Worm (Caenorhabditis elegans) whole organism, L1 larva: ENCODE measurements around the gene oac-54.

Experiments
- C04F5.9 ChIP-seq: sonication (generic microtip); optimal IDR thresholded peaks from 2 replicates; lab custom pipeline; 2016; ENCODE audit warnings: missing genetic modification characterization, missing compliant biosample characterization
- F16B12.6 ChIP-seq: fragments of 150-350 bp; optimal IDR thresholded peaks from 2 replicates; lab custom pipeline; 2014; ENCODE audit warnings: missing biosample characterization, missing genetic modification characterization
- aha-1 ChIP-seq: fragments of 150-350 bp; optimal IDR thresholded peaks from 2 replicates; lab custom pipeline; 2014; ENCODE audit warnings: missing biosample characterization, missing genetic modification characterization
- alr-1 ChIP-seq: fragments of 200-800 bp; sonication (Bioruptor generic); optimal IDR thresholded peaks from 2 replicates; lab custom pipeline; 2018; ENCODE audit warnings: borderline replicate concordance, mild to moderate bottlenecking, missing genetic modification characterization, missing compliant biosample characterization
- aly-2 ChIP-seq: fragments of 150-350 bp; optimal IDR thresholded peaks from 2 replicates; lab custom pipeline; 2014; ENCODE audit warnings: missing biosample characterization, missing genetic modification characterization
- ama-1 ChIP-seq: fragments of 150-350 bp; optimal IDR thresholded peaks from 2 replicates; lab custom pipeline; 2014
- ceh-8 ChIP-seq: fragments of 200-800 bp; sonication (Bioruptor generic); optimal IDR thresholded peaks from 2 replicates; lab custom pipeline; 2018; ENCODE audit warnings: mild to moderate bottlenecking, missing genetic modification characterization, moderate library complexity, missing compliant biosample characterization
- ceh-90 ChIP-seq: sonication (generic microtip); optimal IDR thresholded peaks from 2 replicates; lab custom pipeline; 2016; ENCODE audit warnings: missing genetic modification characterization, missing compliant biosample characterization
- dpl-1 ChIP-seq, 3 experiments: fragments of 150-350 bp in 2 of 3; sonication (generic microtip) in 1 of 3; optimal IDR thresholded peaks; 2 replicates each; lab custom pipeline; 2014 to 2017; ENCODE audit warnings: missing biosample characterization in 3 of 3, missing genetic modification characterization in 3 of 3, missing genetic modification reagents in 3 of 3
- dsc-1 ChIP-seq: sonication (generic microtip); optimal IDR thresholded peaks from 2 replicates; lab custom pipeline; 2016; ENCODE audit warnings: mild to moderate bottlenecking, missing genetic modification characterization, missing compliant biosample characterization
- egl-13 ChIP-seq: sonication (generic microtip); optimal IDR thresholded peaks from 2 replicates; lab custom pipeline; 2016; ENCODE audit warnings: missing genotype, missing genetic modification reagents, missing genetic modification characterization, missing compliant biosample characterization
- elt-3 ChIP-seq, 6 experiments: fragments of 150-350 bp in 1 of 6; sonication (generic microtip); optimal IDR thresholded peaks; 2 replicates each; lab custom pipeline; 2017 to 2018; ENCODE audit warnings: missing biosample characterization in 6 of 6, missing genetic modification characterization in 6 of 6, inconsistent platforms in 1 of 6
- ets-5 ChIP-seq: fragments of 200-800 bp; sonication (Bioruptor generic); IDR thresholded peaks from 2 replicates; pipeline ENCODE4 v1.3.6; 2022; ENCODE audit warnings: missing genetic modification characterization, missing compliant biosample characterization
- fkh-10 ChIP-seq: sonication (generic microtip); optimal IDR thresholded peaks from 2 replicates; lab custom pipeline; 2017; ENCODE audit warnings: missing biosample characterization, missing genetic modification reagents, missing genetic modification characterization
- fkh-4 ChIP-seq: sonication (generic microtip); optimal IDR thresholded peaks from 2 replicates; lab custom pipeline; 2016; ENCODE audit warnings: missing compliant biosample characterization, missing genetic modification characterization, borderline replicate concordance
- fos-1 ChIP-seq: fragments of 150-350 bp; optimal IDR thresholded peaks from 2 replicates; lab custom pipeline; 2014; ENCODE audit warnings: missing biosample characterization, missing genetic modification characterization
- hlh-17 ChIP-seq: fragments of 200-800 bp; sonication (Bioruptor generic); optimal IDR thresholded peaks from 2 replicates; lab custom pipeline; 2018; ENCODE audit warnings: missing genetic modification characterization, mild to moderate bottlenecking, missing compliant biosample characterization, moderate library complexity, borderline replicate concordance
- hpl-2 ChIP-seq: fragments of 150-350 bp; optimal IDR thresholded peaks from 2 replicates; lab custom pipeline; 2014; ENCODE audit warnings: missing biosample characterization, missing genetic modification reagents, missing genetic modification characterization
- irx-1 ChIP-seq: sonication (generic microtip); optimal IDR thresholded peaks from 2 replicates; lab custom pipeline; 2016; ENCODE audit warnings: missing genetic modification characterization, missing compliant biosample characterization
- jun-1 ChIP-seq: fragments of 150-350 bp; optimal IDR thresholded peaks from 2 replicates; lab custom pipeline; 2014; ENCODE audit warnings: missing biosample characterization, missing genetic modification reagents, missing genetic modification characterization
- lin-14 ChIP-seq: fragments of 200-800 bp; sonication (Bioruptor generic); optimal IDR thresholded peaks from 2 replicates; lab custom pipeline; 2018; ENCODE audit warnings: mild to moderate bottlenecking, missing genetic modification characterization, moderate library complexity, missing compliant biosample characterization
- lin-35 ChIP-seq, 2 experiments: fragments of 150-350 bp; optimal IDR thresholded peaks; 2 replicates each; lab custom pipeline; 2014; ENCODE audit warnings: missing biosample characterization in 2 of 2, missing genetic modification characterization in 2 of 2, missing genetic modification reagents in 2 of 2
- lir-3 ChIP-seq: sonication (generic microtip); optimal IDR thresholded peaks from 2 replicates; lab custom pipeline; 2016; ENCODE audit warnings: mild to moderate bottlenecking, missing genetic modification characterization, moderate library complexity, missing compliant biosample characterization; ENCODE audit not compliant: poor library complexity
- lsy-2 ChIP-seq, 2 experiments: fragments of 150-350 bp; optimal IDR thresholded peaks; 2 replicates each; lab custom pipeline; 2014; ENCODE audit warnings: missing biosample characterization in 2 of 2, missing genetic modification characterization in 2 of 2
- mdl-1 ChIP-seq, 2 experiments: fragments of 150-350 bp; optimal IDR thresholded peaks; 2 replicates each; lab custom pipeline; 2014 to 2017; ENCODE audit warnings: missing biosample characterization in 2 of 2, missing genetic modification characterization in 2 of 2, inconsistent platforms in 1 of 2
- mep-1 ChIP-seq: fragments of 150-350 bp; optimal IDR thresholded peaks from 2 replicates; lab custom pipeline; 2014; ENCODE audit warnings: missing biosample characterization, missing genetic modification characterization
- nhr-11 ChIP-seq: fragments of 150-350 bp; optimal IDR thresholded peaks from 2 replicates; lab custom pipeline; 2014; ENCODE audit warnings: missing biosample characterization, missing genetic modification characterization
- nhr-12 ChIP-seq: sonication (generic microtip); optimal IDR thresholded peaks from 2 replicates; lab custom pipeline; 2017; ENCODE audit warnings: missing biosample characterization, missing genetic modification characterization
- nhr-19 ChIP-seq: fragments of 200-800 bp; sonication (Bioruptor generic); conservative IDR thresholded peaks from 2 replicates; pipeline ENCODE4 v1.3.6; 2022; ENCODE audit warnings: missing genetic modification characterization, missing compliant biosample characterization
- nhr-28 ChIP-seq: fragments of 150-350 bp; optimal IDR thresholded peaks from 2 replicates; lab custom pipeline; 2014; ENCODE audit warnings: missing biosample characterization, missing genetic modification characterization
- nhr-47 ChIP-seq: sonication (generic microtip); optimal IDR thresholded peaks from 2 replicates; lab custom pipeline; 2016; ENCODE audit warnings: mild to moderate bottlenecking, missing genetic modification characterization, moderate library complexity, missing compliant biosample characterization
- nhr-71 ChIP-seq: sonication (generic microtip); optimal IDR thresholded peaks from 2 replicates; lab custom pipeline; 2016; ENCODE audit warnings: mild to moderate bottlenecking, missing genetic modification characterization, moderate library complexity, missing compliant biosample characterization
- nhr-77 ChIP-seq: fragments of 150-350 bp; optimal IDR thresholded peaks from 2 replicates; lab custom pipeline; 2014; ENCODE audit warnings: missing biosample characterization, missing genetic modification characterization
- pag-3 ChIP-seq: sonication (generic microtip); optimal IDR thresholded peaks from 2 replicates; lab custom pipeline; 2017; ENCODE audit warnings: missing genetic modification characterization, mild to moderate bottlenecking, missing compliant biosample characterization, antibody characterized with exemption, borderline replicate concordance; ENCODE audit not compliant: insufficient read depth
- pqm-1 ChIP-seq: sonication (generic microtip); optimal IDR thresholded peaks from 3 replicates; lab custom pipeline; 2017; ENCODE audit warnings: missing biosample characterization, missing genetic modification characterization
- rnt-1 ChIP-seq: sonication (generic microtip); optimal IDR thresholded peaks from 2 replicates; lab custom pipeline; 2016; ENCODE audit warnings: mild to moderate bottlenecking, missing genetic modification characterization, moderate library complexity, missing compliant biosample characterization
- skn-1 ChIP-seq: fragments of 150-350 bp; optimal IDR thresholded peaks from 2 replicates; lab custom pipeline; 2014; ENCODE audit warnings: missing biosample characterization, missing genetic modification characterization
- snpc-4 ChIP-seq: fragments of 150-350 bp; optimal IDR thresholded peaks from 2 replicates; lab custom pipeline; 2014; ENCODE audit warnings: missing biosample characterization, missing genetic modification characterization
- sptf-1 ChIP-seq: fragments of 150-350 bp; optimal IDR thresholded peaks from 2 replicates; lab custom pipeline; 2014; ENCODE audit warnings: missing biosample characterization, missing genetic modification characterization
- swsn-7 ChIP-seq: sonication (generic microtip); optimal IDR thresholded peaks from 2 replicates; lab custom pipeline; 2016; ENCODE audit warnings: missing genetic modification characterization, missing compliant biosample characterization
- tlp-1 ChIP-seq: fragments of 150-350 bp; optimal IDR thresholded peaks from 2 replicates; lab custom pipeline; 2014; ENCODE audit warnings: missing biosample characterization, missing genetic modification characterization
- unc-130 ChIP-seq: fragments of 150-350 bp; optimal IDR thresholded peaks from 2 replicates; lab custom pipeline; 2017; ENCODE audit warnings: missing biosample characterization, missing genetic modification characterization, inconsistent platforms
- unc-30 ChIP-seq: sonication (generic microtip); optimal IDR thresholded peaks from 2 replicates; lab custom pipeline; 2017; ENCODE audit warnings: missing biosample characterization, missing genetic modification characterization
- unc-62 ChIP-seq: fragments of 150-350 bp; optimal IDR thresholded peaks from 2 replicates; lab custom pipeline; 2014; ENCODE audit warnings: missing biosample characterization, missing genetic modification reagents, missing genetic modification characterization
- unc-86 ChIP-seq: sonication (generic microtip); optimal IDR thresholded peaks from 2 replicates; lab custom pipeline; 2016; ENCODE audit warnings: missing genetic modification characterization, missing compliant biosample characterization
- unc-98 ChIP-seq: fragments of 200-800 bp; sonication (Bioruptor generic); IDR thresholded peaks from 2 replicates; pipeline ENCODE4 v1.3.6; 2022; ENCODE audit warnings: missing genetic modification characterization, missing compliant biosample characterization
- xbp-1 ChIP-seq: sonication (generic microtip); optimal IDR thresholded peaks from 2 replicates; lab custom pipeline; 2016; ENCODE audit warnings: missing genetic modification characterization, missing compliant biosample characterization
- ztf-11 ChIP-seq, 2 experiments: sonication (generic microtip); optimal IDR thresholded peaks; 2 replicates each; lab custom pipeline; 2016 to 2017; ENCODE audit warnings: missing genetic modification characterization in 2 of 2, missing biosample characterization in 1 of 2, missing compliant biosample characterization in 1 of 2

oac-54 gene

DNA sequence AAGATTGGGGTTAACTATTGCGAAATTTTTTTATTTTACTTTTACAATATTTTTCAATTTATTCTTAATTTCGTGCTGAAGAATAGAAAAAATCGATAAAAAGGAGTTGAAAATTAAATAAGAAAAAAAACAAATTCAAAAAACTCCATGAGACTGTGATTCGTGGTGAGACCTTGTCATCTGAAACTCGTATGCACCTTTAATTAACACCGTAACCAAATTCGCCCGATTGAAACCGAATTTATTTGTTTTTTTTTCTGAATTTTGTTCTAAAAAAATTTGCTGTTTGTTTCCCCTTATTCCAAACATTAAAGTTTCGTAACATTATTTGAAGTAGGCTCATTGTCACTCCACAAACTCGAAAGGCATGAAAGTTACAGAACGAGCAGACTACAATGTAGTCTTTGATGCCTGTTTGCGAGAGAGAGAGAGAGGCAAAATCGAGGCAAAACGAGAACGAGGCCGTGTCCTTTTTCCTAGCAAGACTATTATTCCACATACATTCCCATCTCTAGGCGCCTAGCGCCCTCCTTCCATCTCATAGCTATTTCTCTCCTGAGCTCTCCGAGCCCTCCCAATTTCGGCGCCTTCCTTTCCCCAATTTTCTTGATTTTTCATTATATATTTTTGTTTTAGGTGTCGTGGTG, 48.9 kb upstream of the oac-54 start, which contains the start of gene T24H10.4 (continued):
- TF ChIP-seq nhr-11 (tag; lab: Kevin White, UChicago) (no peak), xbp-1 (tag; lab: Kevin White, UChicago) (no peak), lsy-2 (tag; optimal IDR thresholded peaks at IDR 0.05; lab: Kevin White, UChicago) (peak in 1 of 2 experiments; percentile 2), ceh-8 (GFP tag; lab: Kevin White, UChicago) (no peak), nhr-28 (no peak)

DNA sequence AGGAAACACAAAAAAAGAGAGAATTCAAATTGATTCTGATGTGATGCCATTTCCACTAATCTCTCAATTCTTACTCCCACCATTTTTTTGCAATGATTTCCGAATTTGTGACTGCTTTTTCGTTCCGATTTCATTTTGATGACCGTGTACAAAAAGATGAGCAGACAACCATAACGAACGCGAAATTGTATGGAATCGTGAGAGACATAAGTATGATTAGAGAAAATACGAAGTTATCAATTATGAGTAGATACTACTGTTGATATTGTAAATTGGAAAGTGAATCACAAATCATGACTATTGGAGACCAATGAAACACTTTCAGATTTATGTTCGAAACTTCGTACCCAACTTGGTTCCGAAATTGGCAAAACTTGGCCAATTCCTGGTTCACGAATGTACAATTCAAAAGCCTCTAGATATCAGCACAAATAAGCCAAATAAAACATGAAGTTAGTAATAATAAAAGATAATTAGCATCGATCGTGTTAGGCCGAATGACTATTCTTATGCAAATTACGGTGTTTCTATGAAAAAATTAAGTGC, 46.4 kb upstream of the oac-54 start:
- TF ChIP-seq lir-3 (tag; lab: Kevin White, UChicago), result no peak
- TF ChIP-seq nhr-71 (tag; lab: Kevin White, UChicago), result peak; percentile 27
- no peak for TF ChIP-seq pag-3 (tag; lab: Kevin White, UChicago)
- TF ChIP-seq nhr-47 (tag; lab: Kevin White, UChicago), result no peak
- no peak for TF ChIP-seq unc-130 (tag; lab: Kevin White, UChicago)
- no peak for TF ChIP-seq irx-1 (tag; lab: Kevin White, UChicago)
- TF ChIP-seq sptf-1 (tag; lab: Kevin White, UChicago), result no peak
- no peak for TF ChIP-seq egl-13 (tag; lab: Kevin White, UChicago)
- peak; percentile 29 for TF ChIP-seq lin-14 (GFP tag; lab: Kevin White, UChicago)
- TF ChIP-seq ama-1 (lab: Kevin White, UChicago), result no peak
- TF ChIP-seq nhr-19, result no peak
- no peak for TF ChIP-seq fkh-10 (GFP tag; lab: Kevin White, UChicago)

- TF ChIP-seq ztf-11 (tag; optimal IDR thresholded peaks at IDR 0.05; lab: Kevin White, UChicago) (no peak), swsn-7 (tag; lab: Kevin White, UChicago) (peak; percentile 86), xbp-1 (tag; lab: Kevin White, UChicago) (peak; percentile 65), lsy-2 (tag; optimal IDR thresholded peaks at IDR 0.05; lab: Kevin White, UChicago) (peak; percentile 85 to 95), jun-1 (no peak), rnt-1 (tag; lab: Kevin White, UChicago) (peak; percentile 65), aly-2 (tag; lab: Kevin White, UChicago) (peak; percentile 71), ceh-90 (tag; lab: Kevin White, UChicago) (no peak), ets-5 (GFP tag; lab: Robert Waterston, UW) (no peak), mep-1 (tag; lab: Kevin White, UChicago) (peak; percentile 93), nhr-12 (no peak), aha-1 (tag; lab: Kevin White, UChicago) (peak; percentile 14), alr-1 (tag; lab: Kevin White, UChicago) (no peak), mdl-1 (tag; optimal IDR thresholded peaks at IDR 0.05; lab: Kevin White, UChicago) (peak in 1 of 2 experiments; percentile 69), unc-98 (no peak), tlp-1 (tag; lab: Kevin White, UChicago) (no peak), snpc-4 (tag; lab: Kevin White, UChicago) (peak; percentile 70), lin-35 (GFP tag; optimal IDR thresholded peaks at IDR 0.05; lab: Kevin White, UChicago) (peak; percentile 77 to 78), nhr-77 (tag; lab: Kevin White, UChicago) (peak; percentile 96), fos-1 (peak; percentile 100), skn-1 (tag; lab: Kevin White, UChicago) (no peak), C04F5.9 (peak; percentile 39), dpl-1 (GFP tag; optimal IDR thresholded peaks at IDR 0.05; lab: Kevin White, UChicago) (peak; percentile 63 to 69 (median 66)), unc-62 (GFP tag; lab: Kevin White, UChicago) (no peak), unc-130 (tag; lab: Kevin White, UChicago) (peak; percentile 36), pqm-1 (tag; lab: Kevin White, UChicago) (no peak), fkh-4 (tag; lab: Kevin White, UChicago) (no peak), unc-30 (tag; lab: Kevin White, UChicago) (no peak), hpl-2 (GFP tag; lab: Kevin White, UChicago) (peak; percentile 37), unc-86 (peak; percentile 53), elt-3 (tag; optimal IDR thresholded peaks at IDR 0.05; lab: Kevin White, UChicago) (peak in 3 of 6 experiments; percentile 48 to 93 (median 87)), hlh-17 (no peak), F16B12.6 (tag; lab: Kevin White, UChicago) (no peak), dsc-1 (tag; lab: Kevin White, UChicago) (peak; percentile 54)
These were observed 45.1 kb upstream of the oac-54 start, which contains the start of gene jun-1 for ce11 chrII:9112851-9113250. TSS of gene jun-1 (plus strand) at chrII:9113157.
